In genomic region chr3R:10514559-10515136, dm6 we compare ENCODE assay signal across 1 fruit fly cellular context.
TF ChIP-seq lines count a peak whose summit lies in the region.

No protein-coding gene starts in this region.

TF ChIP-seq in whole organism, embryonic, 481 proteins besides CTCF, POLR2A, EP300 and RAD21 (continued from another document):
- TF ChIP-seq Hr78 (GFP tag; optimal IDR thresholded peaks at IDR 0.05; lab: Kevin White, UChicago) (peak in 1 of 2 experiments; percentile 76), ATbp (GFP tag; optimal IDR thresholded peaks at IDR 0.05; lab: Kevin White, UChicago) (peak; percentile 21)
